Worm (Caenorhabditis elegans): Measurements from ENCODE around the gene fbxa-85.

Gene fbxa-85

ce11 chrV:17258868-17259267, at the start of gene fbxa-85:
Gene fbxa-85 (plus strand): TSS chrV:17259168.
- no peak for TF ChIP-seq unc-62 (GFP tag; optimal IDR thresholded peaks at IDR 0.05)
- TF ChIP-seq ZK546.5 (tag; optimal IDR thresholded peaks at IDR 0.05), result no peak
- TF ChIP-seq nhr-77 (tag; optimal IDR thresholded peaks at IDR 0.05), result no peak
- no peak for TF ChIP-seq egl-27 (tag; optimal IDR thresholded peaks at IDR 0.05)
- no peak for TF ChIP-seq daf-12 (tag; optimal IDR thresholded peaks at IDR 0.05)
- TF ChIP-seq hmg-11 (tag; optimal IDR thresholded peaks at IDR 0.05), result no peak
- TF ChIP-seq nhr-28 (tag; optimal IDR thresholded peaks at IDR 0.05), result no peak
- TF ChIP-seq nhr-11 (tag; optimal IDR thresholded peaks at IDR 0.05), result no peak
- TF ChIP-seq mml-1 (tag; optimal IDR thresholded peaks at IDR 0.05), result no peak
- TF ChIP-seq snpc-4 (tag; optimal IDR thresholded peaks at IDR 0.05), result no peak
- no peak for TF ChIP-seq pha-4 (tag; optimal IDR thresholded peaks at IDR 0.05)
- TF ChIP-seq mdl-1 (tag; optimal IDR thresholded peaks at IDR 0.05), result no peak
- TF ChIP-seq skn-1 (tag; optimal IDR thresholded peaks at IDR 0.05), result no peak
- no peak for TF ChIP-seq ceh-82 (tag; optimal IDR thresholded peaks at IDR 0.05)
- no peak for TF ChIP-seq aly-2 (tag; optimal IDR thresholded peaks at IDR 0.05)
- TF ChIP-seq elt-2 (tag; optimal IDR thresholded peaks at IDR 0.05), result no peak
- TF ChIP-seq ceh-28 (tag; optimal IDR thresholded peaks at IDR 0.05), result no peak
- no peak for TF ChIP-seq ztf-4 (tag; optimal IDR thresholded peaks at IDR 0.05)
- no peak for TF ChIP-seq unc-39 (tag; optimal IDR thresholded peaks at IDR 0.05)

ce11 chrV:17211989-17212731, 46.8 kb upstream of the fbxa-85 start, which contains the start of gene srh-236:
Gene srh-236 (minus strand): TSS chrV:17212039.
- TF ChIP-seq nhr-77 (tag; optimal IDR thresholded peaks at IDR 0.05) (no peak), lin-15B (tag; optimal IDR thresholded peaks at IDR 0.05) (no peak), egl-27 (tag; optimal IDR thresholded peaks at IDR 0.05) (no peak), unc-62 (GFP tag; optimal IDR thresholded peaks at IDR 0.05) (no peak), nhr-43 (tag; optimal IDR thresholded peaks at IDR 0.05; ENCODE audit: poor library complexity, severe bottlenecking) (no peak), aly-2 (tag; optimal IDR thresholded peaks at IDR 0.05) (no peak), pha-4 (tag; optimal IDR thresholded peaks at IDR 0.05) (no peak), nhr-25 (tag; optimal IDR thresholded peaks at IDR 0.05) (no peak), nhr-28 (tag; optimal IDR thresholded peaks at IDR 0.05) (no peak), egl-5 (tag; optimal IDR thresholded peaks at IDR 0.05) (no peak), nhr-237 (tag; optimal IDR thresholded peaks at IDR 0.05) (no peak), elt-2 (tag; optimal IDR thresholded peaks at IDR 0.05) (no peak), tbx-2 (tag; optimal IDR thresholded peaks at IDR 0.05) (no peak), nhr-76 (tag; optimal IDR thresholded peaks at IDR 0.05) (no peak)

- TF ChIP-seq lin-39 (tag; optimal IDR thresholded peaks at IDR 0.05), result no peak
- TF ChIP-seq R02D3.7 (tag; optimal IDR thresholded peaks at IDR 0.05), result no peak
- no peak for TF ChIP-seq ceh-16 (tag; optimal IDR thresholded peaks at IDR 0.05)
- no peak for TF ChIP-seq nhr-11 (tag; optimal IDR thresholded peaks at IDR 0.05)
- no peak for TF ChIP-seq lsy-12 (tag; optimal IDR thresholded peaks at IDR 0.05)
These were observed 46.2 kb upstream of the fbxa-85 start, which contains the start of gene srh-113 for ce11 chrV:17212743-17213142. Gene srh-113 (plus strand): TSS chrV:17213043.

ce11 chrV:17215602-17216001, 43.4 kb upstream of the fbxa-85 start:
- TF ChIP-seq ceh-28 (tag; optimal IDR thresholded peaks at IDR 0.05) (no peak), nhr-237 (tag; optimal IDR thresholded peaks at IDR 0.05) (no peak), nhr-77 (tag; optimal IDR thresholded peaks at IDR 0.05) (no peak), nhr-11 (tag; optimal IDR thresholded peaks at IDR 0.05) (no peak), lin-39 (tag; optimal IDR thresholded peaks at IDR 0.05) (no peak), unc-62 (GFP tag; optimal IDR thresholded peaks at IDR 0.05) (no peak), elt-3 (tag; optimal IDR thresholded peaks at IDR 0.05) (no peak), nhr-67 (tag; optimal IDR thresholded peaks at IDR 0.05) (no peak), jun-1 (tag; optimal IDR thresholded peaks at IDR 0.05) (no peak), lin-15B (tag; optimal IDR thresholded peaks at IDR 0.05) (no peak), lsy-12 (tag; optimal IDR thresholded peaks at IDR 0.05) (no peak), pha-4 (tag; optimal IDR thresholded peaks at IDR 0.05) (no peak), nhr-12 (tag; optimal IDR thresholded peaks at IDR 0.05) (no peak), ama-1 (optimal IDR thresholded peaks at IDR 0.05) (no peak), unc-39 (tag; optimal IDR thresholded peaks at IDR 0.05) (no peak), fkh-10 (GFP tag; optimal IDR thresholded peaks at IDR 0.05) (no peak)
